Fruit fly (Drosophila melanogaster) whole organism, embryonic: ENCODE results near the gene CG5107.

Source experiments
- ATbp ChIP-seq: fragments of 200-800 bp; sonication (Bioruptor generic); optimal IDR thresholded peaks from 2 replicates; lab custom pipeline; 2017; ENCODE audit warnings: missing biosample characterization, mild to moderate bottlenecking, missing genetic modification characterization, missing genetic modification reagents
- Ada2b ChIP-seq: fragments of 200-800 bp; sonication (Bioruptor generic); IDR thresholded peaks from 2 replicates; pipeline ENCODE4 v1.3.6; 2022; ENCODE audit warnings: missing biosample characterization, missing genetic modification characterization
- BtbVII ChIP-seq: fragments of 200-800 bp; sonication (Bioruptor generic); optimal IDR thresholded peaks from 3 replicates; lab custom pipeline; 2017; ENCODE audit warnings: missing biosample characterization, mild to moderate bottlenecking, missing genetic modification characterization
- CG10209 ChIP-seq: fragments of 200-800 bp; sonication (Bioruptor generic); optimal IDR thresholded peaks from 3 replicates; lab custom pipeline; 2017; ENCODE audit warnings: missing biosample characterization, mild to moderate bottlenecking, missing genetic modification characterization, missing genetic modification reagents
- CG1024 ChIP-seq: fragments of 200-800 bp; sonication (Bioruptor generic); IDR thresholded peaks from 2 replicates; pipeline ENCODE4 v1.3.6; 2022; ENCODE audit warnings: missing biosample characterization, missing genetic modification characterization
- CG10366 ChIP-seq: fragments of 200-800 bp; sonication (Bioruptor generic); IDR thresholded peaks from 2 replicates; pipeline ENCODE4 v1.3.6; 2022; ENCODE audit warnings: missing biosample characterization, missing genetic modification characterization
- CG12769 ChIP-seq: fragments of 200-800 bp; sonication (Bioruptor generic); optimal IDR thresholded peaks from 2 replicates; lab custom pipeline; 2019; ENCODE audit warnings: missing biosample characterization, mild to moderate bottlenecking, missing genetic modification characterization, moderate library complexity
- CG1529 ChIP-seq: fragments of 200-800 bp; sonication (Bioruptor generic); optimal IDR thresholded peaks from 3 replicates; lab custom pipeline; 2018; ENCODE audit warnings: missing biosample characterization, missing genetic modification characterization
- CG1603 ChIP-seq: fragments of 200-800 bp; sonication (Bioruptor generic); optimal IDR thresholded peaks from 2 replicates; lab custom pipeline; 2019; ENCODE audit warnings: missing biosample characterization, mild to moderate bottlenecking, missing genetic modification characterization, moderate library complexity
- CG17802 ChIP-seq: fragments of 200-800 bp; sonication (Bioruptor generic); optimal IDR thresholded peaks from 2 replicates; lab custom pipeline; 2018; ENCODE audit warnings: missing biosample characterization, mild to moderate bottlenecking, missing genetic modification characterization, moderate library complexity
- CG18262 ChIP-seq: fragments of 200-800 bp; optimal IDR thresholded peaks from 3 replicates; lab custom pipeline; 2019; ENCODE audit warnings: missing biosample characterization, mild to moderate bottlenecking, missing genetic modification characterization, moderate library complexity
- CG30020 ChIP-seq: fragments of 200-800 bp; optimal IDR thresholded peaks from 2 replicates; lab custom pipeline; 2019; ENCODE audit warnings: missing biosample characterization, mild to moderate bottlenecking, missing genetic modification characterization, moderate library complexity
- CG31388 ChIP-seq: fragments of 200-800 bp; sonication (Bioruptor generic); optimal IDR thresholded peaks from 2 replicates; lab custom pipeline; 2016; ENCODE audit warnings: missing biosample characterization, missing genetic modification characterization
- CG3838 ChIP-seq: fragments of 200-800 bp; sonication (Bioruptor generic); optimal IDR thresholded peaks from 3 replicates; lab custom pipeline; 2016; ENCODE audit warnings: missing biosample characterization, missing genetic modification characterization
- CG4617 ChIP-seq: fragments of 200-800 bp; sonication (Bioruptor generic); optimal IDR thresholded peaks from 3 replicates; lab custom pipeline; 2016; ENCODE audit warnings: missing biosample characterization, missing genetic modification characterization, borderline replicate concordance
- CG6683 ChIP-seq: fragments of 200-800 bp; sonication (Bioruptor generic); optimal IDR thresholded peaks from 2 replicates; lab custom pipeline; 2017; ENCODE audit warnings: missing biosample characterization, mild to moderate bottlenecking, missing genetic modification characterization, missing genetic modification reagents
- CG6791 ChIP-seq: fragments of 200-800 bp; sonication (Bioruptor generic); IDR thresholded peaks from 3 replicates; pipeline ENCODE4 v1.3.6; 2022; ENCODE audit warnings: missing biosample characterization, missing genetic modification characterization; ENCODE audit not compliant: partially characterized antibody
- CG7357 ChIP-seq: fragments of 200-800 bp; sonication (Bioruptor generic); IDR thresholded peaks from 3 replicates; pipeline ENCODE4 v1.3.6; 2022; ENCODE audit warnings: missing biosample characterization, missing genetic modification characterization
- CG7372 ChIP-seq: fragments of 200-800 bp; sonication (Bioruptor generic); IDR thresholded peaks from 2 replicates; pipeline ENCODE4 v1.3.6; 2022; ENCODE audit warnings: missing biosample characterization, missing genetic modification characterization
- CG7839 ChIP-seq: fragments of 200-800 bp; sonication (Bioruptor generic); optimal IDR thresholded peaks from 3 replicates; lab custom pipeline; 2018; ENCODE audit warnings: missing biosample characterization, mild to moderate bottlenecking, missing genetic modification characterization, moderate library complexity
- CG8281 ChIP-seq: fragments of 200-800 bp; sonication (Bioruptor generic); optimal IDR thresholded peaks from 2 replicates; lab custom pipeline; 2018; ENCODE audit warnings: missing biosample characterization, mild to moderate bottlenecking, missing genetic modification characterization, moderate library complexity
- CG8924 ChIP-seq: fragments of 200-800 bp; optimal IDR thresholded peaks from 3 replicates; lab custom pipeline; 2019; ENCODE audit warnings: missing biosample characterization, mild to moderate bottlenecking, missing genetic modification characterization, moderate library complexity
- D ChIP-seq, 2 experiments: fragments of 200-800 bp in 1 of 2; fragments of >200 bp in 1 of 2; sonication (Bioruptor generic) in 1 of 2; optimal IDR thresholded peaks; 2 replicates in 1 of 2; 3 replicates in 1 of 2; lab custom pipeline; 2017; ENCODE audit warnings: mild to moderate bottlenecking in 1 of 2, missing biosample characterization in 1 of 2, missing genetic modification characterization in 1 of 2, missing genetic modification reagents in 1 of 2
- Dad ChIP-seq: fragments of 200-800 bp; sonication (Bioruptor generic); optimal IDR thresholded peaks from 3 replicates; lab custom pipeline; 2016; ENCODE audit warnings: missing biosample characterization, missing genetic modification characterization
- Dfd ChIP-seq, 2 experiments: fragments of >200 bp; optimal IDR thresholded peaks; 2 replicates each; lab custom pipeline; 2017; ENCODE audit warnings: missing biosample characterization in 2 of 2, missing genetic modification characterization in 2 of 2
- Dll ChIP-seq: fragments of 200-800 bp; sonication (Bioruptor generic); IDR thresholded peaks from 4 replicates; pipeline ENCODE4 v1.3.6; 2022; ENCODE audit warnings: missing biosample characterization, missing genetic modification characterization; ENCODE audit not compliant: partially characterized antibody
- Doc2 ChIP-seq: fragments of 200-800 bp; sonication (Bioruptor generic); IDR thresholded peaks from 2 replicates; pipeline ENCODE4 v1.3.6; 2022; ENCODE audit warnings: missing biosample characterization, missing genetic modification characterization
- Dref ChIP-seq: fragments of 200-800 bp; sonication (Bioruptor generic); IDR thresholded peaks from 2 replicates; pipeline ENCODE4 v1.3.6; 2022; ENCODE audit warnings: missing biosample characterization, missing genetic modification characterization
- Fer3 ChIP-seq: fragments of 200-800 bp; sonication (Bioruptor generic); optimal IDR thresholded peaks from 2 replicates; lab custom pipeline; 2018; ENCODE audit warnings: missing biosample characterization, mild to moderate bottlenecking, missing genetic modification characterization, moderate library complexity
- NC2β ChIP-seq: fragments of 200-800 bp; sonication (Bioruptor generic); optimal IDR thresholded peaks from 2 replicates; lab custom pipeline; 2016; ENCODE audit warnings: missing biosample characterization, missing genetic modification characterization
- Nf-YC ChIP-seq: fragments of 200-800 bp; optimal IDR thresholded peaks from 3 replicates; lab custom pipeline; 2019; ENCODE audit warnings: missing biosample characterization, mild to moderate bottlenecking, missing genetic modification characterization, moderate library complexity
- Sry-β ChIP-seq: fragments of 200-800 bp; sonication (Bioruptor generic); optimal IDR thresholded peaks from 2 replicates; lab custom pipeline; 2018; ENCODE audit warnings: missing biosample characterization, mild to moderate bottlenecking, missing genetic modification characterization, moderate library complexity
- Trl ChIP-seq, 3 experiments: fragments of >200 bp in 2 of 3; fragments of 200-800 bp in 1 of 3; sonication (Bioruptor generic) in 1 of 3; optimal IDR thresholded peaks; 2 replicates in 1 of 3; 3 replicates in 2 of 3; lab custom pipeline; 2016 to 2017; ENCODE audit warnings: missing biosample characterization in 1 of 3, missing genetic modification characterization in 1 of 3
- br ChIP-seq: fragments of >200 bp; optimal IDR thresholded peaks from 2 replicates; lab custom pipeline; 2017
- cato ChIP-seq: fragments of 200-800 bp; sonication (Bioruptor generic); optimal IDR thresholded peaks from 2 replicates; lab custom pipeline; 2016; ENCODE audit warnings: missing biosample characterization, missing genetic modification characterization, borderline replicate concordance
- gsb ChIP-seq: fragments of 200-800 bp; sonication (Bioruptor generic); IDR thresholded peaks from 2 replicates; pipeline ENCODE4 v1.3.6; 2022; ENCODE audit warnings: missing biosample characterization, missing genetic modification characterization
- her ChIP-seq: fragments of 200-800 bp; sonication (Bioruptor generic); optimal IDR thresholded peaks from 2 replicates; lab custom pipeline; 2016; ENCODE audit warnings: missing biosample characterization, missing genetic modification characterization
- hkb ChIP-seq, 2 experiments: fragments of 200-800 bp in 1 of 2; fragments of >200 bp in 1 of 2; sonication (Bioruptor generic) in 1 of 2; IDR thresholded peaks in 1 of 2; optimal IDR thresholded peaks in 1 of 2; 2 replicates each; pipeline versions ENCODE4 v1.3.6 to Lab custom; 2017 to 2022; ENCODE audit warnings: missing biosample characterization in 1 of 2, missing genetic modification characterization in 1 of 2
- knrl ChIP-seq: fragments of 200-800 bp; sonication (Bioruptor generic); IDR thresholded peaks from 3 replicates; pipeline ENCODE4 v1.3.6; 2022; ENCODE audit warnings: missing biosample characterization, missing genetic modification characterization; ENCODE audit not compliant: partially characterized antibody
- lbe ChIP-seq: fragments of 200-800 bp; sonication (Bioruptor generic); optimal IDR thresholded peaks from 2 replicates; lab custom pipeline; 2016; ENCODE audit warnings: missing biosample characterization, mild to moderate bottlenecking, missing genetic modification characterization
- p53 ChIP-seq: fragments of 200-800 bp; sonication (Bioruptor generic); optimal IDR thresholded peaks from 2 replicates; lab custom pipeline; 2016; ENCODE audit warnings: missing biosample characterization, missing genetic modification characterization
- pfk ChIP-seq: fragments of 200-800 bp; sonication (Bioruptor generic); optimal IDR thresholded peaks from 2 replicates; lab custom pipeline; 2018; ENCODE audit warnings: missing biosample characterization, mild to moderate bottlenecking, missing genetic modification characterization, moderate library complexity
- pzg ChIP-seq: fragments of 200-800 bp; sonication (Bioruptor generic); optimal IDR thresholded peaks from 3 replicates; lab custom pipeline; 2018; ENCODE audit warnings: missing biosample characterization, mild to moderate bottlenecking, missing genetic modification characterization, moderate library complexity
- repo ChIP-seq: fragments of 200-800 bp; sonication (Bioruptor generic); optimal IDR thresholded peaks from 2 replicates; lab custom pipeline; 2016; ENCODE audit warnings: missing biosample characterization, missing genetic modification characterization
- ro ChIP-seq: fragments of 200-800 bp; sonication (Bioruptor generic); IDR thresholded peaks from 2 replicates; pipeline ENCODE4 v1.3.6; 2022; ENCODE audit warnings: missing biosample characterization, missing genetic modification characterization
- slp2 ChIP-seq: fragments of 200-800 bp; sonication (Bioruptor generic); optimal IDR thresholded peaks from 2 replicates; lab custom pipeline; 2016; ENCODE audit warnings: missing biosample characterization, missing genetic modification characterization
- sob ChIP-seq: fragments of 200-800 bp; sonication (Bioruptor generic); IDR thresholded peaks from 2 replicates; pipeline ENCODE4 v1.3.6; 2022; ENCODE audit warnings: missing biosample characterization, missing genetic modification characterization
- tgo ChIP-seq: fragments of 200-800 bp; sonication (Bioruptor generic); IDR thresholded peaks from 3 replicates; pipeline ENCODE4 v1.3.6; 2022; ENCODE audit warnings: missing biosample characterization, missing genetic modification characterization
- twi ChIP-seq: fragments of 200-800 bp; optimal IDR thresholded peaks from 2 replicates; lab custom pipeline; 2019; ENCODE audit warnings: missing biosample characterization, mild to moderate bottlenecking, missing genetic modification characterization, moderate library complexity
- vfl ChIP-seq: fragments of 200-800 bp; sonication (Bioruptor generic); optimal IDR thresholded peaks from 2 replicates; lab custom pipeline; 2016; ENCODE audit warnings: missing biosample characterization, missing genetic modification characterization
- yki ChIP-seq: fragments of >200 bp; optimal IDR thresholded peaks from 3 replicates; lab custom pipeline; 2018

CG5107 gene

dm6 chr3R:25495072-25495471, 9.9 kb upstream of the CG5107 start, which contains the start of gene CG33494 (continued):
- TF ChIP-seq tgo (GFP tag; lab: Robert Waterston, UW) = no peak
- TF ChIP-seq CG6683 (GFP tag; lab: Kevin White, UChicago) = no peak
- TF ChIP-seq pzg (GFP tag; lab: Kevin White, UChicago) = peak; percentile 15
- TF ChIP-seq her = no peak
- TF ChIP-seq Dll (GFP tag; lab: Robert Waterston, UW) = no peak
- no peak; the same call in 1 of the 2 replicates for TF ChIP-seq Dref (GFP tag; lab: Robert Waterston, UW)
- no peak for TF ChIP-seq D (optimal IDR thresholded peaks at IDR 0.05; lab: Kevin White, UChicago)
- TF ChIP-seq D (GFP tag; optimal IDR thresholded peaks at IDR 0.05; lab: Kevin White, UChicago) = no peak
- no peak for TF ChIP-seq Sry-β (GFP tag; lab: Kevin White, UChicago)
- no peak for TF ChIP-seq p53 (GFP tag; lab: Kevin White, UChicago)
- TF ChIP-seq Dfd (GFP tag; optimal IDR thresholded peaks at IDR 0.05; lab: Kevin White, UChicago) = peak in 1 of 2 experiments; percentile 57
- no peak for TF ChIP-seq CG7372 (GFP tag; lab: Robert Waterston, UW)
- no peak for TF ChIP-seq ro (GFP tag; lab: Robert Waterston, UW)
- TF ChIP-seq Fer3 = no peak
- no peak for TF ChIP-seq slp2 (GFP tag; lab: Kevin White, UChicago)
- TF ChIP-seq CG10209 (GFP tag; lab: Kevin White, UChicago) = no peak
- peak; percentile 86 for TF ChIP-seq CG30020 (tag; lab: Kevin White, UChicago)
- no peak for TF ChIP-seq CG18262 (tag; lab: Kevin White, UChicago)
- no peak for TF ChIP-seq yki (lab: Kevin White, UChicago)
- TF ChIP-seq gsb (GFP tag; lab: Robert Waterston, UW) = no peak
- no peak for TF ChIP-seq CG3838
- TF ChIP-seq CG1024 (GFP tag; lab: Robert Waterston, UW) = peak; percentile 83
- no peak for TF ChIP-seq twi (tag; lab: Kevin White, UChicago)
- TF ChIP-seq Doc2 (GFP tag; lab: Robert Waterston, UW) = no peak
- no peak for TF ChIP-seq knrl
- TF ChIP-seq NC2β (GFP tag; lab: Kevin White, UChicago) = no peak
- TF ChIP-seq lbe (GFP tag; lab: Kevin White, UChicago) = no peak
- 0 out of 3 replicates have a peak, but pooled peaks have one; percentile 24 for TF ChIP-seq CG6791 (GFP tag; lab: Robert Waterston, UW)
- TF ChIP-seq CG12769 = no peak
- peak; percentile 79 for TF ChIP-seq CG7357 (GFP tag; lab: Robert Waterston, UW)
- no peak for TF ChIP-seq Dad (GFP tag; lab: Kevin White, UChicago)
- TF ChIP-seq Trl (optimal IDR thresholded peaks at IDR 0.05; lab: Kevin White, UChicago) = no peak
- TF ChIP-seq Trl (GFP tag; optimal IDR thresholded peaks at IDR 0.05; lab: Kevin White, UChicago) = no peak
- TF ChIP-seq br (lab: Kevin White, UChicago) = no peak
- TF ChIP-seq BtbVII = no peak
- no peak for TF ChIP-seq Nf-YC (tag; lab: Kevin White, UChicago)
- TF ChIP-seq vfl = no peak
- no peak for TF ChIP-seq CG10366 (GFP tag; lab: Robert Waterston, UW)
- no peak for TF ChIP-seq CG31388 (GFP tag; lab: Kevin White, UChicago)
- TF ChIP-seq sob (GFP tag; lab: Robert Waterston, UW) = no peak
- peak; percentile 59 for TF ChIP-seq pfk (GFP tag; lab: Kevin White, UChicago)
- no peak for TF ChIP-seq CG7839 (tag; lab: Kevin White, UChicago)
- TF ChIP-seq CG1529 = no peak
- no peak for TF ChIP-seq CG8281 (tag; lab: Kevin White, UChicago)
- no peak for TF ChIP-seq ATbp (GFP tag; lab: Kevin White, UChicago)
- TF ChIP-seq CG1603 = peak; percentile 24
- TF ChIP-seq repo (GFP tag; lab: Kevin White, UChicago) = no peak
- no peak for TF ChIP-seq CG8924 (tag; lab: Kevin White, UChicago)
- no peak for TF ChIP-seq Ada2b (GFP tag; lab: Robert Waterston, UW)
- no peak for TF ChIP-seq CG4617 (GFP tag; lab: Kevin White, UChicago)
- TF ChIP-seq cato (GFP tag; lab: Kevin White, UChicago) = no peak
- peak; percentile 68 for TF ChIP-seq CG17802 (tag; lab: Kevin White, UChicago)
- TF ChIP-seq hkb (optimal IDR thresholded peaks at IDR 0.05; lab: Kevin White, UChicago) = no peak
- TF ChIP-seq hkb (GFP tag; IDR thresholded peaks at IDR 0.05; lab: Robert Waterston, UW) = no peak
